Worm (Caenorhabditis elegans): ENCODE data around the gene scl-18.

ce11 chrIV:11785064-11785840 is 31.0 kb upstream of the scl-18 start:
- no peak for TF ChIP-seq unc-62 (GFP tag; optimal IDR thresholded peaks at IDR 0.05)
- no peak for TF ChIP-seq lin-13 (GFP tag; optimal IDR thresholded peaks at IDR 0.05)
- TF ChIP-seq lin-35 (GFP tag; optimal IDR thresholded peaks at IDR 0.05) = no peak
- peak; percentile 90 for TF ChIP-seq fkh-4 (tag; optimal IDR thresholded peaks at IDR 0.05; ENCODE audit: borderline replicate concordance)
- TF ChIP-seq mdl-1 (tag; optimal IDR thresholded peaks at IDR 0.05) = no peak
- no peak for TF ChIP-seq unc-130 (tag; optimal IDR thresholded peaks at IDR 0.05)
- TF ChIP-seq elt-2 (tag; optimal IDR thresholded peaks at IDR 0.05) = no peak
- TF ChIP-seq ceh-82 (tag; optimal IDR thresholded peaks at IDR 0.05) = no peak
